Worm (Caenorhabditis elegans) whole organism, L2 larva: ENCODE data around the gene ain-1.

Experiments
- F13H6.1 ChIP-seq: sonication (generic microtip); optimal IDR thresholded peaks from 2 replicates; lab custom pipeline; 2016; ENCODE audit warnings: missing genetic modification characterization, missing compliant biosample characterization
- R02D3.7 ChIP-seq: fragments of 150-350 bp; optimal IDR thresholded peaks from 2 replicates; lab custom pipeline; 2014; ENCODE audit warnings: missing biosample characterization, missing genetic modification characterization
- Y55F3AM.14 ChIP-seq: fragments of 200-800 bp; sonication (Bioruptor generic); optimal IDR thresholded peaks from 2 replicates; lab custom pipeline; 2018; ENCODE audit warnings: mild to moderate bottlenecking, missing genetic modification characterization, missing compliant biosample characterization
- ZK546.5 ChIP-seq: sonication (generic microtip); optimal IDR thresholded peaks from 2 replicates; lab custom pipeline; 2017; ENCODE audit warnings: missing biosample characterization, missing genetic modification characterization
- alr-1 ChIP-seq: fragments of 150-350 bp; optimal IDR thresholded peaks from 2 replicates; lab custom pipeline; 2014; ENCODE audit warnings: missing biosample characterization, missing genetic modification characterization
- blmp-1 ChIP-seq: sonication (generic microtip); optimal IDR thresholded peaks from 2 replicates; lab custom pipeline; 2017; ENCODE audit warnings: missing genetic modification characterization, mild to moderate bottlenecking, missing compliant biosample characterization, antibody characterized with exemption, moderate library complexity; ENCODE audit not compliant: insufficient read depth
- ceh-16 ChIP-seq: fragments of 150-350 bp; optimal IDR thresholded peaks from 2 replicates; lab custom pipeline; 2014; ENCODE audit warnings: missing biosample characterization, missing genetic modification characterization
- ceh-82 ChIP-seq: fragments of 150-350 bp; optimal IDR thresholded peaks from 2 replicates; lab custom pipeline; 2014; ENCODE audit warnings: missing biosample characterization, missing genetic modification characterization
- crh-2 ChIP-seq: sonication (generic microtip); optimal IDR thresholded peaks from 2 replicates; lab custom pipeline; 2017; ENCODE audit warnings: missing biosample characterization, missing genetic modification characterization
- elt-3 ChIP-seq: sonication (generic microtip); optimal IDR thresholded peaks from 2 replicates; lab custom pipeline; 2017; ENCODE audit warnings: missing biosample characterization, missing genetic modification characterization
- fos-1 ChIP-seq: fragments of 150-350 bp; optimal IDR thresholded peaks from 2 replicates; lab custom pipeline; 2014; ENCODE audit warnings: missing biosample characterization, missing genetic modification characterization
- gmeb-1 ChIP-seq: fragments of 150-350 bp; optimal IDR thresholded peaks from 2 replicates; lab custom pipeline; 2014; ENCODE audit warnings: missing biosample characterization, missing genetic modification characterization
- lin-11 ChIP-seq: fragments of 150-350 bp; sonication (generic microtip); optimal IDR thresholded peaks from 2 replicates; lab custom pipeline; 2014; ENCODE audit warnings: missing biosample characterization, missing genetic modification characterization, inconsistent platforms, mixed read lengths
- lin-39 ChIP-seq: fragments of 150-350 bp; optimal IDR thresholded peaks from 2 replicates; lab custom pipeline; 2014; ENCODE audit warnings: missing biosample characterization, missing genetic modification reagents, missing genetic modification characterization
- lsy-2 ChIP-seq, 2 experiments: fragments of 150-350 bp in 1 of 2; sonication (generic microtip) in 1 of 2; optimal IDR thresholded peaks; 2 replicates each; lab custom pipeline; 2014 to 2017; ENCODE audit warnings: missing biosample characterization in 2 of 2, missing genetic modification characterization in 2 of 2
- mab-5 ChIP-seq: fragments of 150-350 bp; optimal IDR thresholded peaks from 2 replicates; lab custom pipeline; 2014; ENCODE audit warnings: missing biosample characterization, missing genetic modification characterization
- mbf-1 ChIP-seq: sonication (generic microtip); optimal IDR thresholded peaks from 2 replicates; lab custom pipeline; 2017; ENCODE audit warnings: missing biosample characterization, missing genetic modification characterization
- mdl-1 ChIP-seq, 2 experiments: fragments of 150-350 bp in 1 of 2; sonication (generic microtip) in 1 of 2; optimal IDR thresholded peaks; 2 replicates each; lab custom pipeline; 2017; ENCODE audit warnings: missing biosample characterization in 2 of 2, missing genetic modification characterization in 2 of 2
- nhr-11 ChIP-seq: fragments of 150-350 bp; optimal IDR thresholded peaks from 2 replicates; lab custom pipeline; 2014; ENCODE audit warnings: missing biosample characterization, missing genetic modification characterization
- nhr-12 ChIP-seq: fragments of 150-350 bp; optimal IDR thresholded peaks from 2 replicates; lab custom pipeline; 2014; ENCODE audit warnings: missing biosample characterization, missing genetic modification characterization
- nhr-129 ChIP-seq: fragments of 150-350 bp; optimal IDR thresholded peaks from 2 replicates; lab custom pipeline; 2014; ENCODE audit warnings: missing biosample characterization, missing genetic modification characterization
- nhr-21 ChIP-seq: fragments of 150-350 bp; optimal IDR thresholded peaks from 2 replicates; lab custom pipeline; 2014; ENCODE audit warnings: missing biosample characterization, missing genetic modification characterization
- nhr-23 ChIP-seq: fragments of 150-350 bp; optimal IDR thresholded peaks from 2 replicates; lab custom pipeline; 2014; ENCODE audit warnings: missing biosample characterization, missing genetic modification reagents, missing genetic modification characterization
- nhr-237 ChIP-seq: fragments of 150-350 bp; optimal IDR thresholded peaks from 2 replicates; lab custom pipeline; 2014; ENCODE audit warnings: missing biosample characterization, missing genetic modification characterization
- nhr-25 ChIP-seq: fragments of 150-350 bp; sonication (generic microtip); optimal IDR thresholded peaks from 3 replicates; lab custom pipeline; 2014; ENCODE audit warnings: missing biosample characterization, missing genetic modification characterization
- nhr-6 ChIP-seq: fragments of 150-350 bp; optimal IDR thresholded peaks from 2 replicates; lab custom pipeline; 2014; ENCODE audit warnings: missing biosample characterization, missing genetic modification characterization
- nhr-77 ChIP-seq: fragments of 150-350 bp; optimal IDR thresholded peaks from 2 replicates; lab custom pipeline; 2014; ENCODE audit warnings: missing biosample characterization, missing genetic modification characterization
- peb-1 ChIP-seq: fragments of 150-350 bp; optimal IDR thresholded peaks from 2 replicates; lab custom pipeline; 2014; ENCODE audit warnings: missing biosample characterization, missing genetic modification characterization
- sem-4 ChIP-seq: fragments of 150-350 bp; optimal IDR thresholded peaks from 2 replicates; lab custom pipeline; 2014; ENCODE audit warnings: missing biosample characterization, missing genetic modification reagents, missing genetic modification characterization
- skn-1 ChIP-seq: sonication (generic microtip); optimal IDR thresholded peaks from 2 replicates; lab custom pipeline; 2017; ENCODE audit warnings: missing biosample characterization, missing genetic modification characterization
- sma-9 ChIP-seq, 2 experiments: fragments of 150-350 bp in 1 of 2; sonication (generic microtip) in 1 of 2; optimal IDR thresholded peaks; 2 replicates each; lab custom pipeline; 2014 to 2016; ENCODE audit warnings: missing genetic modification characterization in 2 of 2, mild to moderate bottlenecking in 1 of 2, missing biosample characterization in 1 of 2, missing compliant biosample characterization in 1 of 2, missing genetic modification reagents in 1 of 2, moderate library complexity in 1 of 2
- snpc-4 ChIP-seq: fragments of 150-350 bp; optimal IDR thresholded peaks from 2 replicates; lab custom pipeline; 2014; ENCODE audit warnings: missing biosample characterization, missing genetic modification characterization
- unc-39 ChIP-seq: fragments of 150-350 bp; optimal IDR thresholded peaks from 2 replicates; lab custom pipeline; 2014; ENCODE audit warnings: missing biosample characterization, missing genetic modification characterization
- unc-55 ChIP-seq: fragments of 150-350 bp; sonication (generic microtip); optimal IDR thresholded peaks from 3 replicates; lab custom pipeline; 2014; ENCODE audit warnings: missing biosample characterization, missing genetic modification reagents, missing genetic modification characterization
- unc-62 ChIP-seq: fragments of 150-350 bp; optimal IDR thresholded peaks from 2 replicates; lab custom pipeline; 2014; ENCODE audit warnings: missing biosample characterization, missing genetic modification reagents, missing genetic modification characterization
- ztf-1 ChIP-seq: fragments of 200-800 bp; sonication (Bioruptor generic); conservative IDR thresholded peaks from 2 replicates; pipeline ENCODE4 v1.3.6; 2022; ENCODE audit warnings: missing genetic modification characterization, missing compliant biosample characterization

Gene ain-1

DNA sequence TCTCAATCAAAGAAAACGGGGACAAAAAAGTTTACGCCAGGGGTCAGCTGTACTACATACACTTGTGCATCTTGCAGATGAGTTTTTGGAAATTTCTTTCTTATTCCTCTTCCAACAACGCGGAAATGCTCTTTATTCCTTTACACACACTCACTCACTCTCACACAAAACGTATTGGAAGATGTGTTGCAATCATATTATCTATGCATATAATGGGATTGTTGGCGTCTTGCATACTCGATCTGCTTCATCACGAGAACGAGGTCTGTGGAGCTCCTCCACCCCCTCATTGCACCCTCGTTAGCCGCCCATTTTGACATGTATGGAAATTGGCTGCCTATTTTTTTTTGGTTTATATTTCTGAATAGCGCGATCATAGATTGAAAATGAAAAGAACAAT is 35.5 kb downstream of the ain-1 start:
- TF ChIP-seq nhr-25 (tag; lab: Kevin White, UChicago) (no peak), gmeb-1 (tag; lab: Kevin White, UChicago) (no peak), sma-9 (GFP tag; optimal IDR thresholded peaks at IDR 0.05; lab: Kevin White, UChicago) (no peak), sma-9 (tag; optimal IDR thresholded peaks at IDR 0.05; lab: Kevin White, UChicago) (no peak), unc-55 (GFP tag; lab: Kevin White, UChicago) (peak; percentile 44)

ce11 chrX:16650600-16650999 is 37.3 kb downstream of the ain-1 start:
- TF ChIP-seq ztf-1 (GFP tag; lab: Robert Waterston, UW) (no peak), ZK546.5 (tag; lab: Kevin White, UChicago) (no peak)
- TF ChIP-seq, all 48 proteins: peak for 0

DNA sequence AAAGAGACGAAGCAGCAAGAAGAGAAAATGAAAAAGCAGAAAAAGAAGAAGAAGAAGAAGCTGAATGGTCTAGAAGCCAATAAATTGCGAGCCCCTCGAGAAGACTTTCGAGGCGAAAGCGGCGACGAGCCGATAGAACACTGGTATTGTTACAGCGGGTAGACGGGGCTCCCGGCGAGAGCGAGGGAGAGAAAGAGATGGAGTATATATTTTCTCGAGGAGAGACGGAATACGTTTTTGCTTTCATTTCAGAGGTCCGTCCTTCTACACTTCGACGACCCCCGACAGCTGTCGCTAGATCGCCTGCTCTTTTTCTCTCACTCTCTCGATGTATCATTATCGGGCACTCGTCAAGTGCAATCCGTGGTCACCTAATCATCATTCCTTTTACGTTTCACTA is 42.0 kb downstream of the ain-1 start:
- TF ChIP-seq ceh-16 (tag; lab: Kevin White, UChicago) = no peak
- TF ChIP-seq sma-9 (GFP tag; optimal IDR thresholded peaks at IDR 0.05; lab: Kevin White, UChicago) = peak; percentile 10
- TF ChIP-seq sma-9 (tag; optimal IDR thresholded peaks at IDR 0.05; lab: Kevin White, UChicago) = no peak
- peak; percentile 39 for TF ChIP-seq nhr-129 (tag; lab: Kevin White, UChicago)
- peak in 1 of 2 experiments; percentile 9 for TF ChIP-seq lsy-2 (tag; optimal IDR thresholded peaks at IDR 0.05; lab: Kevin White, UChicago)
- TF ChIP-seq ztf-1 (GFP tag; lab: Robert Waterston, UW) = no peak
- peak; percentile 78 for TF ChIP-seq F13H6.1 (tag; lab: Kevin White, UChicago)
- TF ChIP-seq fos-1 (tag; lab: Kevin White, UChicago) = no peak
- TF ChIP-seq snpc-4 (tag; lab: Kevin White, UChicago) = no peak
- TF ChIP-seq, all 48 proteins: peak for 4

DNA sequence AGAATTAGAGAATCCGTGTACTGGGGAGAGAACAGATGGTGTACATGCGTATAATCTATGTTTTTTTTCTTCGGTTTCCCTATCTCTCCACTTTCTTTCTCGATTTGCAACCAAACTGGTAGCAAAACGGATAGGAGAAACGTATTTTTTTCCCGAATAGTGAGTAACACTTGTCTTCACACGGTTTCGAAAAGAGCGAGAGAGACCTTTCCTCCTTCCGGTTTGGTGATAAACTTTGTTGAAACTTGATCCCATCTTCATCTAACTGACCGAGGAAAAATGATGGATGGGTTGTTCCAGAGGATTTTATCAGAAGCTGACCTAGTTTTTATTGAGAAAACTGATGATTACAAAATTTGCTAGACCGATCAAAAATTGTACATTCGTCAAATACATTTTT is 45.1 kb downstream of the ain-1 start:
- TF ChIP-seq nhr-11 (tag; lab: Kevin White, UChicago) = no peak
- no peak for TF ChIP-seq F13H6.1 (tag; lab: Kevin White, UChicago)
- no peak for TF ChIP-seq lin-11 (tag; lab: Kevin White, UChicago)
- no peak for TF ChIP-seq fos-1 (tag; lab: Kevin White, UChicago)
- no peak for TF ChIP-seq mbf-1 (tag; lab: Kevin White, UChicago)
- no peak for TF ChIP-seq lin-39 (tag; lab: Kevin White, UChicago)
- TF ChIP-seq nhr-6 = no peak
- TF ChIP-seq sem-4 (tag; lab: Kevin White, UChicago) = no peak
- no peak for TF ChIP-seq blmp-1 (tag; lab: Kevin White, UChicago)
- no peak for TF ChIP-seq nhr-21 (tag; lab: Kevin White, UChicago)
- TF ChIP-seq nhr-237 (tag; lab: Kevin White, UChicago) = no peak
- no peak for TF ChIP-seq alr-1
- TF ChIP-seq elt-3 (tag; lab: Kevin White, UChicago) = no peak
- TF ChIP-seq sma-9 (GFP tag; optimal IDR thresholded peaks at IDR 0.05; lab: Kevin White, UChicago) = no peak
- TF ChIP-seq sma-9 (tag; optimal IDR thresholded peaks at IDR 0.05; lab: Kevin White, UChicago) = no peak

DNA sequence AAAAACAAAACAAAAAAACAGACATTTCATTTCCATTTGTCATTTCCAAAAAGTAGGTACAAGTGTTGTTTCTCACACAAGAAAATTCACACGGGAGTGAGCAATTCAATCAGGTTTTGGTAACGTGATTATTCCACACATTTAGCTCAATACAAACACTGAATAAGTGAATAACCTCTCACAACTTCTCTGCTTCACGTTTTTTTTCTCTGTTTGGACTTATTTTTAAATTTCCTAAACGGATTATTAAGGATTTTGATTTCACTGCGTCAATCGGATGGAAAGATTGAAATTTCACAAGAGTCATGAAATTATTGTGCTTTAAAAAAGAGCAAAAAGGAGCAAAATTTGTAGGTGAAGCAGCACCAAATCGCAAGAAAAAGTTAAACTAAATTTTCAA is 47.0 kb downstream of the ain-1 start:
- TF ChIP-seq unc-39 (tag; lab: Kevin White, UChicago) = no peak

ce11 chrX:16662723-16663122 is 49.5 kb downstream of the ain-1 start, which contains the start of gene F43B10.1:
TSS of gene F43B10.1 (minus strand) at chrX:16662823.
- no peak for TF ChIP-seq lin-39 (tag; lab: Kevin White, UChicago)
- TF ChIP-seq peb-1 (tag; lab: Kevin White, UChicago) = no peak
- no peak for TF ChIP-seq nhr-77
- TF ChIP-seq unc-62 (GFP tag; lab: Kevin White, UChicago) = no peak
- no peak for TF ChIP-seq sma-9 (GFP tag; optimal IDR thresholded peaks at IDR 0.05; lab: Kevin White, UChicago)
- no peak for TF ChIP-seq sma-9 (tag; optimal IDR thresholded peaks at IDR 0.05; lab: Kevin White, UChicago)
- TF ChIP-seq skn-1 = no peak
- TF ChIP-seq ceh-82 (tag; lab: Kevin White, UChicago) = no peak
- TF ChIP-seq Y55F3AM.14 (GFP tag; lab: Kevin White, UChicago) = no peak
- TF ChIP-seq nhr-11 (tag; lab: Kevin White, UChicago) = no peak
- TF ChIP-seq crh-2 = no peak
- no peak for TF ChIP-seq blmp-1 (tag; lab: Kevin White, UChicago)
- TF ChIP-seq nhr-25 (tag; lab: Kevin White, UChicago) = no peak
- no peak for TF ChIP-seq lin-11 (tag; lab: Kevin White, UChicago)
- no peak for TF ChIP-seq nhr-12 (tag; lab: Kevin White, UChicago)
- no peak for TF ChIP-seq mab-5 (tag; lab: Kevin White, UChicago)
- no peak for TF ChIP-seq mbf-1 (tag; lab: Kevin White, UChicago)
- TF ChIP-seq mdl-1 (tag; optimal IDR thresholded peaks at IDR 0.05; lab: Kevin White, UChicago) = no peak
- no peak for TF ChIP-seq R02D3.7 (tag; lab: Kevin White, UChicago)
- no peak for TF ChIP-seq nhr-23 (tag; lab: Kevin White, UChicago)
